Comparison of ENCODE assay signal across 1 fruit fly cellular context in genomic region chrX:8409793-8410192, dm6.
TF ChIP-seq lines count a peak whose summit lies in the region.

No protein-coding gene starts in this region.

TF ChIP-seq in whole organism, embryonic, 481 proteins besides CTCF, POLR2A, EP300 and RAD21 (continued from another document and continues in another):
- peak; percentile 98 for TF ChIP-seq B-H2 (GFP tag; optimal IDR thresholded peaks at IDR 0.05; lab: Kevin White, UChicago)
- no peak for TF ChIP-seq dati (GFP tag; IDR thresholded peaks at IDR 0.05; lab: Robert Waterston, UW)
- TF ChIP-seq gcm2 (GFP tag; optimal IDR thresholded peaks at IDR 0.05; lab: Kevin White, UChicago) = no peak
- TF ChIP-seq CG7928 (GFP tag; optimal IDR thresholded peaks at IDR 0.05; lab: Kevin White, UChicago) = no peak
- no peak for TF ChIP-seq yki (optimal IDR thresholded peaks at IDR 0.05; lab: Kevin White, UChicago)
- no peak for TF ChIP-seq CG10462 (GFP tag; optimal IDR thresholded peaks at IDR 0.05; lab: Kevin White, UChicago)
- no peak for TF ChIP-seq CHES-1-like (GFP tag; optimal IDR thresholded peaks at IDR 0.05; lab: Kevin White, UChicago)
- TF ChIP-seq CG1024 (GFP tag; IDR thresholded peaks at IDR 0.05; lab: Robert Waterston, UW) = no peak; the same call in 1 of the 2 replicates
- no peak for TF ChIP-seq CG4617 (GFP tag; optimal IDR thresholded peaks at IDR 0.05; lab: Kevin White, UChicago; ENCODE audit: borderline replicate concordance)
- TF ChIP-seq CG4730 (GFP tag; IDR thresholded peaks at IDR 0.05; lab: Robert Waterston, UW) = no peak; the same call in 1 of the 2 replicates
- TF ChIP-seq Dad (GFP tag; optimal IDR thresholded peaks at IDR 0.05; lab: Kevin White, UChicago) = no peak
- no peak for TF ChIP-seq CG9876 (GFP tag; optimal IDR thresholded peaks at IDR 0.05; lab: Kevin White, UChicago)
- TF ChIP-seq CG10979 (tag; optimal IDR thresholded peaks at IDR 0.05; lab: Kevin White, UChicago) = no peak
- peak; percentile 80; the same call in 1 of the 2 replicates for TF ChIP-seq CG16779 (GFP tag; IDR thresholded peaks at IDR 0.05; lab: Robert Waterston, UW)
- peak; percentile 32 for TF ChIP-seq ftz-f1 (GFP tag; optimal IDR thresholded peaks at IDR 0.05; lab: Kevin White, UChicago)
- TF ChIP-seq Hsf (GFP tag; optimal IDR thresholded peaks at IDR 0.05; lab: Kevin White, UChicago) = no peak
- no peak for TF ChIP-seq p53 (GFP tag; optimal IDR thresholded peaks at IDR 0.05; lab: Kevin White, UChicago)
- no peak for TF ChIP-seq maf-S (GFP tag; optimal IDR thresholded peaks at IDR 0.05; lab: Kevin White, UChicago)
- no peak for TF ChIP-seq CG10267 (tag; optimal IDR thresholded peaks at IDR 0.05; lab: Kevin White, UChicago)
- TF ChIP-seq wek (GFP tag; optimal IDR thresholded peaks at IDR 0.05; lab: Kevin White, UChicago) = peak; percentile 61
- no peak; the same call in 1 of the 2 replicates for TF ChIP-seq CG31441 (GFP tag; IDR thresholded peaks at IDR 0.05; lab: Robert Waterston, UW)
- no peak for TF ChIP-seq tgo (GFP tag; IDR thresholded peaks at IDR 0.05; lab: Robert Waterston, UW)
- peak; percentile 84 for TF ChIP-seq wdn (GFP tag; IDR thresholded peaks at IDR 0.05; lab: Robert Waterston, UW)
- TF ChIP-seq fd64A (GFP tag; optimal IDR thresholded peaks at IDR 0.05; lab: Kevin White, UChicago) = no peak
- peak; percentile 32 for TF ChIP-seq CG9727 (GFP tag; optimal IDR thresholded peaks at IDR 0.05; lab: Kevin White, UChicago)
- TF ChIP-seq Rfx (GFP tag; IDR thresholded peaks at IDR 0.05; lab: Robert Waterston, UW) = peak; percentile 86
- TF ChIP-seq CG3995 (GFP tag; optimal IDR thresholded peaks at IDR 0.05; lab: Kevin White, UChicago) = no peak
- peak in 1 of 2 experiments; percentile 46 for TF ChIP-seq insv (GFP tag; optimal IDR thresholded peaks at IDR 0.05; lab: Kevin White, UChicago)
- TF ChIP-seq MESR4 (GFP tag; optimal IDR thresholded peaks at IDR 0.05; lab: Kevin White, UChicago) = peak; percentile 8
- peak; percentile 68 for TF ChIP-seq CG12299 (tag; optimal IDR thresholded peaks at IDR 0.05; lab: Kevin White, UChicago)
- TF ChIP-seq CG18619 (GFP tag; optimal IDR thresholded peaks at IDR 0.05; lab: Kevin White, UChicago) = peak; percentile 6
- TF ChIP-seq Meics (GFP tag; optimal IDR thresholded peaks at IDR 0.05; lab: Kevin White, UChicago) = peak; percentile 57
- TF ChIP-seq vnd (GFP tag; IDR thresholded peaks at IDR 0.05; lab: Robert Waterston, UW; ENCODE audit: partially characterized antibody) = no peak
- TF ChIP-seq Doc3 (GFP tag; IDR thresholded peaks at IDR 0.05; lab: Robert Waterston, UW; ENCODE audit: partially characterized antibody) = no peak
- no peak for TF ChIP-seq cato (GFP tag; optimal IDR thresholded peaks at IDR 0.05; lab: Kevin White, UChicago; ENCODE audit: borderline replicate concordance)
- TF ChIP-seq CG13424 (tag; optimal IDR thresholded peaks at IDR 0.05; lab: Kevin White, UChicago) = peak; percentile 34
- no peak for TF ChIP-seq CG14710 (tag; optimal IDR thresholded peaks at IDR 0.05; lab: Kevin White, UChicago)
- TF ChIP-seq inv (GFP tag; IDR thresholded peaks at IDR 0.05; lab: Robert Waterston, UW; ENCODE audit: partially characterized antibody) = no peak
- TF ChIP-seq Xbp1 (GFP tag; optimal IDR thresholded peaks at IDR 0.05; lab: Kevin White, UChicago) = no peak
- TF ChIP-seq CG14860 (GFP tag; IDR thresholded peaks at IDR 0.05; lab: Robert Waterston, UW; ENCODE audit: partially characterized antibody) = no peak
- TF ChIP-seq CG12744 (GFP tag; optimal IDR thresholded peaks at IDR 0.05; lab: Kevin White, UChicago) = no peak
- peak; percentile 92 for TF ChIP-seq gsb (GFP tag; IDR thresholded peaks at IDR 0.05; lab: Robert Waterston, UW)
- TF ChIP-seq jumu (GFP tag; optimal IDR thresholded peaks at IDR 0.05; lab: Kevin White, UChicago) = no peak
- TF ChIP-seq trh (GFP tag; optimal IDR thresholded peaks at IDR 0.05; lab: Kevin White, UChicago) = no peak
- peak; percentile 61 for TF ChIP-seq CG31365 (tag; optimal IDR thresholded peaks at IDR 0.05; lab: Kevin White, UChicago)
- peak; percentile 95 for TF ChIP-seq cg (GFP tag; optimal IDR thresholded peaks at IDR 0.05; lab: Kevin White, UChicago)
- no peak for TF ChIP-seq Ets97D (GFP tag; optimal IDR thresholded peaks at IDR 0.05; lab: Kevin White, UChicago)
- TF ChIP-seq CG30020 (tag; optimal IDR thresholded peaks at IDR 0.05; lab: Kevin White, UChicago) = no peak
- no peak for TF ChIP-seq CG9817 (tag; optimal IDR thresholded peaks at IDR 0.05; lab: Kevin White, UChicago)
- TF ChIP-seq phol (tag; optimal IDR thresholded peaks at IDR 0.05; lab: Kevin White, UChicago) = no peak
- TF ChIP-seq CG2116 (GFP tag; optimal IDR thresholded peaks at IDR 0.05; lab: Kevin White, UChicago) = peak; percentile 9
- peak; percentile 63 for TF ChIP-seq CG10431 (GFP tag; optimal IDR thresholded peaks at IDR 0.05; lab: Kevin White, UChicago)
- TF ChIP-seq HLHmδ (GFP tag; optimal IDR thresholded peaks at IDR 0.05; lab: Kevin White, UChicago) = peak; percentile 95
- TF ChIP-seq CG15479 (GFP tag; optimal IDR thresholded peaks at IDR 0.05; lab: Kevin White, UChicago) = peak; percentile 99
- no peak for TF ChIP-seq Elba2 (GFP tag; optimal IDR thresholded peaks at IDR 0.05; lab: Kevin White, UChicago)
- TF ChIP-seq tio (GFP tag; optimal IDR thresholded peaks at IDR 0.05; lab: Kevin White, UChicago) = no peak
- peak; percentile 76 for TF ChIP-seq CG6854 (GFP tag; optimal IDR thresholded peaks at IDR 0.05; lab: Kevin White, UChicago)
- no peak for TF ChIP-seq hkb (optimal IDR thresholded peaks at IDR 0.05; lab: Kevin White, UChicago)
- TF ChIP-seq hkb (GFP tag; IDR thresholded peaks at IDR 0.05; lab: Robert Waterston, UW) = peak; percentile 72
- TF ChIP-seq esg (GFP tag; conservative IDR thresholded peaks at IDR 0.05; lab: Robert Waterston, UW) = no peak
- no peak for TF ChIP-seq Hr39 (optimal IDR thresholded peaks at IDR 0.05; lab: Kevin White, UChicago)
- TF ChIP-seq repo (GFP tag; optimal IDR thresholded peaks at IDR 0.05; lab: Kevin White, UChicago) = no peak
- TF ChIP-seq Nf-YA (GFP tag; IDR thresholded peaks at IDR 0.05; lab: Robert Waterston, UW) = no peak
- TF ChIP-seq CG15011 (GFP tag; optimal IDR thresholded peaks at IDR 0.05; lab: Kevin White, UChicago) = no peak
- TF ChIP-seq Nf-YC (tag; optimal IDR thresholded peaks at IDR 0.05; lab: Kevin White, UChicago) = peak; percentile 59
- TF ChIP-seq Gsc (GFP tag; IDR thresholded peaks at IDR 0.05; lab: Robert Waterston, UW) = no peak
- TF ChIP-seq zf30C (GFP tag; optimal IDR thresholded peaks at IDR 0.05; lab: Kevin White, UChicago) = peak; percentile 50
- peak; percentile 19 for TF ChIP-seq CG7271 (tag; optimal IDR thresholded peaks at IDR 0.05; lab: Kevin White, UChicago)
- peak; percentile 72 for TF ChIP-seq CG11723 (GFP tag; optimal IDR thresholded peaks at IDR 0.05; lab: Kevin White, UChicago)
- no peak for TF ChIP-seq Dref (GFP tag; IDR thresholded peaks at IDR 0.05; lab: Robert Waterston, UW)
- TF ChIP-seq E2f2 (GFP tag; IDR thresholded peaks at IDR 0.05; lab: Robert Waterston, UW) = peak; percentile 47
- TF ChIP-seq lola (GFP tag; optimal IDR thresholded peaks at IDR 0.05; lab: Kevin White, UChicago) = no peak
- peak; percentile 15 for TF ChIP-seq pzg (GFP tag; optimal IDR thresholded peaks at IDR 0.05; lab: Kevin White, UChicago)
- no peak for TF ChIP-seq Kr (GFP tag; optimal IDR thresholded peaks at IDR 0.05; lab: Kevin White, UChicago)
- TF ChIP-seq CG34224 (GFP tag; IDR thresholded peaks at IDR 0.05; lab: Robert Waterston, UW; ENCODE audit: partially characterized antibody) = 0 out of 3 replicates have a peak, but pooled peaks have one; percentile 8
- peak; percentile 97 for TF ChIP-seq chm (GFP tag; IDR thresholded peaks at IDR 0.05; lab: Robert Waterston, UW)
- TF ChIP-seq ewg (GFP tag; optimal IDR thresholded peaks at IDR 0.05; lab: Kevin White, UChicago) = peak; percentile 78
- peak; percentile 73; the same call in 1 of the 2 replicates for TF ChIP-seq CG32767 (GFP tag; IDR thresholded peaks at IDR 0.05; lab: Robert Waterston, UW)
- peak; percentile 74 for TF ChIP-seq Xrp1 (GFP tag; IDR thresholded peaks at IDR 0.05; lab: Robert Waterston, UW)
- peak; percentile 56; the same call in 1 of the 3 replicates for TF ChIP-seq gce (GFP tag; IDR thresholded peaks at IDR 0.05; lab: Robert Waterston, UW)
- no peak for TF ChIP-seq Abd-B (GFP tag; optimal IDR thresholded peaks at IDR 0.05; lab: Kevin White, UChicago)
- no peak for TF ChIP-seq CG10565 (GFP tag; optimal IDR thresholded peaks at IDR 0.05; lab: Kevin White, UChicago)
- peak; percentile 75; the same call in 1 of the 2 replicates for TF ChIP-seq HLH3B (GFP tag; IDR thresholded peaks at IDR 0.05; lab: Robert Waterston, UW)
- TF ChIP-seq br (optimal IDR thresholded peaks at IDR 0.05; lab: Kevin White, UChicago) = no peak
- TF ChIP-seq ato (GFP tag; IDR thresholded peaks at IDR 0.05; lab: Robert Waterston, UW; ENCODE audit: partially characterized antibody) = no peak
- TF ChIP-seq h (optimal IDR thresholded peaks at IDR 0.05; lab: Kevin White, UChicago) = no peak
- TF ChIP-seq CG15073 (GFP tag; optimal IDR thresholded peaks at IDR 0.05; lab: Kevin White, UChicago) = no peak
- peak; percentile 83 for TF ChIP-seq CG17385 (GFP tag; optimal IDR thresholded peaks at IDR 0.05; lab: Kevin White, UChicago)
- no peak for TF ChIP-seq CG4424 (GFP tag; optimal IDR thresholded peaks at IDR 0.05; lab: Kevin White, UChicago)
- TF ChIP-seq Dip3 (GFP tag; optimal IDR thresholded peaks at IDR 0.05; lab: Kevin White, UChicago) = no peak
- no peak for TF ChIP-seq CG12236 (GFP tag; optimal IDR thresholded peaks at IDR 0.05; lab: Kevin White, UChicago)
- no peak for TF ChIP-seq Sry-δ (GFP tag; optimal IDR thresholded peaks at IDR 0.05; lab: Kevin White, UChicago)
- no peak for TF ChIP-seq BEAF-32 (GFP tag; optimal IDR thresholded peaks at IDR 0.05; lab: Kevin White, UChicago)
- TF ChIP-seq CG16815 (GFP tag; optimal IDR thresholded peaks at IDR 0.05; lab: Kevin White, UChicago) = no peak
- peak; percentile 83 for TF ChIP-seq CG4328 (GFP tag; optimal IDR thresholded peaks at IDR 0.05; lab: Kevin White, UChicago)
- TF ChIP-seq CG3726 (GFP tag; IDR thresholded peaks at IDR 0.05; lab: Robert Waterston, UW) = no peak
- no peak for TF ChIP-seq twi (tag; optimal IDR thresholded peaks at IDR 0.05; lab: Kevin White, UChicago)
- TF ChIP-seq CG10543 (GFP tag; optimal IDR thresholded peaks at IDR 0.05; lab: Kevin White, UChicago) = peak; percentile 94
- TF ChIP-seq CG3847 (GFP tag; IDR thresholded peaks at IDR 0.05; lab: Robert Waterston, UW) = peak; percentile 89
- no peak for TF ChIP-seq CG8089 (GFP tag; optimal IDR thresholded peaks at IDR 0.05; lab: Kevin White, UChicago)
- TF ChIP-seq Nf-YB (GFP tag; optimal IDR thresholded peaks at IDR 0.05; lab: Kevin White, UChicago) = no peak
- no peak for TF ChIP-seq Rx (GFP tag; IDR thresholded peaks at IDR 0.05; lab: Robert Waterston, UW)
- peak; percentile 67; the same call in 1 of the 2 replicates for TF ChIP-seq seq (GFP tag; IDR thresholded peaks at IDR 0.05; lab: Robert Waterston, UW)
- no peak for TF ChIP-seq CG1647 (GFP tag; optimal IDR thresholded peaks at IDR 0.05; lab: Kevin White, UChicago)
- peak; percentile 59 for TF ChIP-seq exex (tag; optimal IDR thresholded peaks at IDR 0.05; lab: Kevin White, UChicago)
- TF ChIP-seq CG9609 (GFP tag; optimal IDR thresholded peaks at IDR 0.05; lab: Kevin White, UChicago) = no peak
- peak; percentile 80 for TF ChIP-seq CG7745 (tag; optimal IDR thresholded peaks at IDR 0.05; lab: Kevin White, UChicago)
- no peak for TF ChIP-seq CG10321 (GFP tag; IDR thresholded peaks at IDR 0.05; lab: Robert Waterston, UW)
- peak; percentile 66 for TF ChIP-seq sens (GFP tag; lab: Kevin White, UChicago)
- 0 out of 3 replicates have a peak, but pooled peaks have one; percentile 46 for TF ChIP-seq ken (GFP tag; IDR thresholded peaks at IDR 0.05; lab: Robert Waterston, UW)
- TF ChIP-seq rib (GFP tag; IDR thresholded peaks at IDR 0.05; lab: Robert Waterston, UW) = peak; percentile 91
- TF ChIP-seq chif (GFP tag; optimal IDR thresholded peaks at IDR 0.05; lab: Kevin White, UChicago) = no peak
- TF ChIP-seq Blimp-1 (GFP tag; optimal IDR thresholded peaks at IDR 0.05; lab: Kevin White, UChicago) = no peak
- no peak for TF ChIP-seq ind (GFP tag; optimal IDR thresholded peaks at IDR 0.05; lab: Kevin White, UChicago)
- TF ChIP-seq CG17361 (GFP tag; IDR thresholded peaks at IDR 0.05; lab: Robert Waterston, UW) = no peak
- no peak for TF ChIP-seq Jarid2 (GFP tag; optimal IDR thresholded peaks at IDR 0.05; lab: Kevin White, UChicago)
- TF ChIP-seq row (GFP tag; IDR thresholded peaks at IDR 0.05; lab: Robert Waterston, UW) = peak; percentile 22; the same call in 1 of the 3 replicates
- peak; percentile 57; the same call in 1 of the 2 replicates for TF ChIP-seq Oaz (GFP tag; IDR thresholded peaks at IDR 0.05; lab: Robert Waterston, UW)
- peak; percentile 53 for TF ChIP-seq al (GFP tag; IDR thresholded peaks at IDR 0.05; lab: Robert Waterston, UW)
- no peak for TF ChIP-seq Oli (tag; optimal IDR thresholded peaks at IDR 0.05; lab: Kevin White, UChicago)
- TF ChIP-seq Ptx1 (GFP tag; IDR thresholded peaks at IDR 0.05; lab: Robert Waterston, UW) = no peak
- peak; percentile 35 for TF ChIP-seq tap (tag; optimal IDR thresholded peaks at IDR 0.05; lab: Kevin White, UChicago)
- TF ChIP-seq ash1 (GFP tag; optimal IDR thresholded peaks at IDR 0.05; lab: Kevin White, UChicago) = peak; percentile 58
- no peak for TF ChIP-seq Camta (GFP tag; optimal IDR thresholded peaks at IDR 0.05; lab: Kevin White, UChicago)
- TF ChIP-seq PHDP (tag; optimal IDR thresholded peaks at IDR 0.05; lab: Kevin White, UChicago) = peak; percentile 72
- TF ChIP-seq CG15601 (tag; optimal IDR thresholded peaks at IDR 0.05; lab: Kevin White, UChicago) = peak; percentile 26
- TF ChIP-seq CG4820 (GFP tag; optimal IDR thresholded peaks at IDR 0.05; lab: Kevin White, UChicago) = no peak
- TF ChIP-seq Hr78 (GFP tag; optimal IDR thresholded peaks at IDR 0.05; lab: Kevin White, UChicago) = no peak
- TF ChIP-seq fru (optimal IDR thresholded peaks at IDR 0.05; lab: Kevin White, UChicago) = no peak
- peak; percentile 85 for TF ChIP-seq sob (GFP tag; IDR thresholded peaks at IDR 0.05; lab: Robert Waterston, UW)
- TF ChIP-seq gro (GFP tag; optimal IDR thresholded peaks at IDR 0.05; lab: Kevin White, UChicago) = peak; percentile 56
- no peak for TF ChIP-seq chn (GFP tag; optimal IDR thresholded peaks at IDR 0.05; lab: Kevin White, UChicago)
- no peak for TF ChIP-seq CG2120 (GFP tag; optimal IDR thresholded peaks at IDR 0.05; lab: Kevin White, UChicago)
- peak; percentile 68; the same call in 1 of the 2 replicates for TF ChIP-seq CG11247 (GFP tag; IDR thresholded peaks at IDR 0.05; lab: Robert Waterston, UW)
- TF ChIP-seq wor (GFP tag; IDR thresholded peaks at IDR 0.05; lab: Robert Waterston, UW) = no peak
